Worm (Caenorhabditis elegans): Measurements from ENCODE around the gene F37A4.2.

Gene F37A4.2

ce11 chrIII:6722208-6722679 is at the start of gene F37A4.2, which contains the start of gene bath-41:
Gene F37A4.2 (plus strand): TSS chrIII:6722454.
Gene bath-41 (minus strand): TSS chrIII:6722258.
- TF ChIP-seq lin-35 (GFP tag; optimal IDR thresholded peaks at IDR 0.05) (peak in 1 of 2 experiments; percentile 48), dpl-1 (GFP tag; optimal IDR thresholded peaks at IDR 0.05) (peak in 2 of 3 experiments; percentile 24 to 61), blmp-1 (tag; optimal IDR thresholded peaks at IDR 0.05) (peak; percentile 9), F16B12.6 (tag; optimal IDR thresholded peaks at IDR 0.05) (no peak), lin-15B (tag; optimal IDR thresholded peaks at IDR 0.05) (peak; percentile 13), efl-1 (optimal IDR thresholded peaks at IDR 0.05) (peak; percentile 37 to 44), efl-1 (GFP tag; optimal IDR thresholded peaks at IDR 0.05 in 1 of 2) (peak; percentile 43 to 95)

ce11 chrIII:6675460-6675859 is 46.8 kb upstream of the F37A4.2 start, which contains the start of gene rbf-1:
Gene rbf-1 (plus strand): TSS chrIII:6675760.
- TF ChIP-seq fkh-8 (tag; optimal IDR thresholded peaks at IDR 0.05) = peak; percentile 18
- no peak for TF ChIP-seq aha-1 (tag; optimal IDR thresholded peaks at IDR 0.05)

- TF ChIP-seq nhr-28 (tag; optimal IDR thresholded peaks at IDR 0.05) (no peak), lin-14 (GFP tag; optimal IDR thresholded peaks at IDR 0.05) (peak; percentile 34)
These were observed 45.0 kb upstream of the F37A4.2 start for ce11 chrIII:6677304-6677703.

ce11 chrIII:6679323-6679722 is 42.9 kb upstream of the F37A4.2 start:
- peak; percentile 84 for TF ChIP-seq dsc-1 (tag; optimal IDR thresholded peaks at IDR 0.05)
- TF ChIP-seq dpl-1 (GFP tag; optimal IDR thresholded peaks at IDR 0.05) = no peak
- peak; percentile 30 for TF ChIP-seq pax-3 (tag; optimal IDR thresholded peaks at IDR 0.05)
- no peak for TF ChIP-seq aha-1 (tag; optimal IDR thresholded peaks at IDR 0.05)
- TF ChIP-seq rnt-1 (tag; optimal IDR thresholded peaks at IDR 0.05) = no peak
- no peak for TF ChIP-seq pqm-1 (tag; optimal IDR thresholded peaks at IDR 0.05)
- no peak for TF ChIP-seq mef-2 (tag; optimal IDR thresholded peaks at IDR 0.05)
- no peak for TF ChIP-seq isw-1 (GFP tag; IDR thresholded peaks at IDR 0.05)
- no peak for TF ChIP-seq sptf-1 (tag; optimal IDR thresholded peaks at IDR 0.05)
- TF ChIP-seq xbp-1 (tag; optimal IDR thresholded peaks at IDR 0.05) = no peak
- TF ChIP-seq egl-13 (tag; optimal IDR thresholded peaks at IDR 0.05) = peak; percentile 66

ce11 chrIII:6680963-6681362 is 41.3 kb upstream of the F37A4.2 start:
- TF ChIP-seq ceh-90 (tag; optimal IDR thresholded peaks at IDR 0.05) (no peak), ceh-88 (GFP tag; IDR thresholded peaks at IDR 0.05) (no peak), efl-3 (GFP tag; optimal IDR thresholded peaks at IDR 0.05) (no peak), nhr-76 (tag; optimal IDR thresholded peaks at IDR 0.05) (no peak), ces-1 (GFP tag; optimal IDR thresholded peaks at IDR 0.05) (no peak), efl-1 (optimal IDR thresholded peaks at IDR 0.05) (no peak), efl-1 (GFP tag; optimal IDR thresholded peaks at IDR 0.05 in 1 of 2) (no peak), zip-4 (GFP tag; optimal IDR thresholded peaks at IDR 0.05) (no peak), egl-27 (tag; optimal IDR thresholded peaks at IDR 0.05) (no peak), nhr-20 (tag; optimal IDR thresholded peaks at IDR 0.05) (no peak), pag-3 (tag; optimal IDR thresholded peaks at IDR 0.05; ENCODE audit: borderline replicate concordance, insufficient read depth) (no peak), fkh-8 (tag; optimal IDR thresholded peaks at IDR 0.05) (no peak), ztf-11 (tag; optimal IDR thresholded peaks at IDR 0.05) (no peak), C04F5.9 (tag; optimal IDR thresholded peaks at IDR 0.05) (no peak), ama-1 (optimal IDR thresholded peaks at IDR 0.05) (no peak)

ce11 chrIII:6681790-6682189 is 40.5 kb upstream of the F37A4.2 start:
- peak; percentile 2 for TF ChIP-seq fkh-10 (GFP tag; optimal IDR thresholded peaks at IDR 0.05)
- no peak for TF ChIP-seq ztf-4 (tag; optimal IDR thresholded peaks at IDR 0.05)

Data from whole organism, L1 larva.